Fruit fly (Drosophila melanogaster) whole organism, embryonic: Measurements from ENCODE around the gene CG11791.

Source experiments
- BEAF-32 ChIP-seq: fragments of 200-800 bp; sonication (Bioruptor generic); optimal IDR thresholded peaks from 3 replicates; lab custom pipeline; 2017; ENCODE audit warnings: missing biosample characterization, missing genetic modification characterization, mild to moderate bottlenecking, moderate library complexity, missing genetic modification reagents
- Blimp-1 ChIP-seq: fragments of 200-800 bp; sonication (Bioruptor generic); optimal IDR thresholded peaks from 3 replicates; lab custom pipeline; 2018; ENCODE audit warnings: missing biosample characterization, missing genetic modification characterization, mild to moderate bottlenecking, moderate library complexity, missing genetic modification reagents
- CG10209 ChIP-seq: fragments of 200-800 bp; sonication (Bioruptor generic); optimal IDR thresholded peaks from 3 replicates; lab custom pipeline; 2017; ENCODE audit warnings: missing biosample characterization, mild to moderate bottlenecking, missing genetic modification characterization, missing genetic modification reagents
- CG13123 ChIP-seq: fragments of 200-800 bp; sonication (Bioruptor generic); optimal IDR thresholded peaks from 2 replicates; lab custom pipeline; 2016; ENCODE audit warnings: missing biosample characterization, missing genetic modification characterization
- CG13296 ChIP-seq: fragments of 200-800 bp; sonication (Bioruptor generic); optimal IDR thresholded peaks from 3 replicates; lab custom pipeline; 2018; ENCODE audit warnings: missing biosample characterization, mild to moderate bottlenecking, missing genetic modification characterization
- CG1529 ChIP-seq: fragments of 200-800 bp; sonication (Bioruptor generic); optimal IDR thresholded peaks from 3 replicates; lab custom pipeline; 2018; ENCODE audit warnings: missing biosample characterization, missing genetic modification characterization
- CG17568 ChIP-seq: fragments of 200-800 bp; sonication (Bioruptor generic); optimal IDR thresholded peaks from 2 replicates; lab custom pipeline; 2018; ENCODE audit warnings: missing biosample characterization, mild to moderate bottlenecking, missing genetic modification characterization, moderate library complexity
- CG17829 ChIP-seq: fragments of 200-800 bp; optimal IDR thresholded peaks from 2 replicates; lab custom pipeline; 2019; ENCODE audit warnings: missing biosample characterization, mild to moderate bottlenecking, missing genetic modification characterization, moderate library complexity
- CG18476 ChIP-seq: fragments of 200-800 bp; sonication (Bioruptor generic); optimal IDR thresholded peaks from 2 replicates; lab custom pipeline; 2016; ENCODE audit warnings: missing biosample characterization, mild to moderate bottlenecking, missing genetic modification characterization
- CG30020 ChIP-seq: fragments of 200-800 bp; optimal IDR thresholded peaks from 2 replicates; lab custom pipeline; 2019; ENCODE audit warnings: missing biosample characterization, mild to moderate bottlenecking, missing genetic modification characterization, moderate library complexity
- CG32532 ChIP-seq: fragments of 200-800 bp; sonication (Bioruptor generic); IDR thresholded peaks from 2 replicates; pipeline ENCODE4 v1.3.6; 2022; ENCODE audit warnings: missing biosample characterization, missing genetic modification characterization
- CG32767 ChIP-seq: fragments of 200-800 bp; sonication (Bioruptor generic); IDR thresholded peaks from 2 replicates; pipeline ENCODE4 v1.3.6; 2022; ENCODE audit warnings: missing biosample characterization, missing genetic modification characterization
- CG34376 ChIP-seq: fragments of 200-800 bp; sonication (Bioruptor generic); optimal IDR thresholded peaks from 2 replicates; lab custom pipeline; 2018; ENCODE audit warnings: missing biosample characterization, mild to moderate bottlenecking, missing genetic modification characterization
- CG4282 ChIP-seq: fragments of 200-800 bp; sonication (Bioruptor generic); optimal IDR thresholded peaks from 2 replicates; lab custom pipeline; 2016; ENCODE audit warnings: missing biosample characterization, missing genetic modification characterization
- CG8388 ChIP-seq: fragments of 200-800 bp; sonication (Bioruptor generic); optimal IDR thresholded peaks from 2 replicates; lab custom pipeline; 2019; ENCODE audit warnings: missing biosample characterization, mild to moderate bottlenecking, missing genetic modification characterization, moderate library complexity
- CG8924 ChIP-seq: fragments of 200-800 bp; optimal IDR thresholded peaks from 3 replicates; lab custom pipeline; 2019; ENCODE audit warnings: missing biosample characterization, mild to moderate bottlenecking, missing genetic modification characterization, moderate library complexity
- Dbx ChIP-seq: fragments of 200-800 bp; sonication (Bioruptor generic); IDR thresholded peaks from 3 replicates; pipeline ENCODE4 v1.3.6; 2022; ENCODE audit warnings: missing biosample characterization, missing genetic modification characterization
- Deaf1 ChIP-seq: fragments of 200-800 bp; optimal IDR thresholded peaks from 3 replicates; lab custom pipeline; 2019; ENCODE audit warnings: missing biosample characterization, mild to moderate bottlenecking, missing genetic modification characterization, moderate library complexity
- Doc2 ChIP-seq: fragments of 200-800 bp; sonication (Bioruptor generic); IDR thresholded peaks from 2 replicates; pipeline ENCODE4 v1.3.6; 2022; ENCODE audit warnings: missing biosample characterization, missing genetic modification characterization
- Dp ChIP-seq: fragments of 200-800 bp; sonication (Bioruptor generic); optimal IDR thresholded peaks from 2 replicates; lab custom pipeline; 2018; ENCODE audit warnings: missing biosample characterization, mild to moderate bottlenecking, missing genetic modification characterization, moderate library complexity
- H2.0 ChIP-seq: fragments of 200-800 bp; sonication (Bioruptor generic); IDR thresholded peaks from 2 replicates; pipeline ENCODE4 v1.3.6; 2022; ENCODE audit warnings: missing biosample characterization, missing genetic modification characterization
- HLH4C ChIP-seq: fragments of 200-800 bp; sonication (Bioruptor generic); IDR thresholded peaks from 3 replicates; pipeline ENCODE4 v1.3.6; 2022; ENCODE audit warnings: missing biosample characterization, missing genetic modification characterization; ENCODE audit not compliant: partially characterized antibody
- HLHmδ ChIP-seq: fragments of 200-800 bp; sonication (Bioruptor generic); optimal IDR thresholded peaks from 2 replicates; lab custom pipeline; 2018; ENCODE audit warnings: missing biosample characterization, mild to moderate bottlenecking, missing genetic modification characterization, moderate library complexity
- NFAT ChIP-seq: fragments of 200-800 bp; sonication (Bioruptor generic); IDR thresholded peaks from 2 replicates; pipeline ENCODE4 v1.3.6; 2022; ENCODE audit warnings: missing biosample characterization, missing genetic modification characterization
- Opbp ChIP-seq: fragments of 200-800 bp; sonication (Bioruptor generic); IDR thresholded peaks from 3 replicates; pipeline ENCODE4 v1.3.6; 2022; ENCODE audit warnings: missing biosample characterization, missing genetic modification characterization; ENCODE audit not compliant: partially characterized antibody
- Sox102F ChIP-seq: fragments of 200-800 bp; sonication (Bioruptor generic); optimal IDR thresholded peaks from 2 replicates; lab custom pipeline; 2018; ENCODE audit warnings: missing biosample characterization, mild to moderate bottlenecking, missing genetic modification characterization, moderate library complexity
- Taf1 ChIP-seq: fragments of 200-800 bp; sonication (Bioruptor generic); IDR thresholded peaks from 2 replicates; pipeline ENCODE4 v1.3.6; 2022; ENCODE audit warnings: missing biosample characterization, missing genetic modification characterization
- ase ChIP-seq: fragments of 200-800 bp; sonication (Bioruptor generic); IDR thresholded peaks from 3 replicates; pipeline ENCODE4 v1.3.6; 2022; ENCODE audit warnings: missing biosample characterization, missing genetic modification characterization
- ash1 ChIP-seq: fragments of 200-800 bp; sonication (Bioruptor generic); optimal IDR thresholded peaks from 2 replicates; lab custom pipeline; 2018; ENCODE audit warnings: missing biosample characterization, mild to moderate bottlenecking, missing genetic modification characterization
- cas ChIP-seq: fragments of 200-800 bp; sonication (Bioruptor generic); IDR thresholded peaks from 2 replicates; pipeline ENCODE4 v1.3.6; 2022; ENCODE audit warnings: missing biosample characterization, missing genetic modification characterization
- chinmo ChIP-seq: fragments of 200-800 bp; sonication (Bioruptor generic); IDR thresholded peaks from 4 replicates; pipeline ENCODE4 v1.3.6; 2022; ENCODE audit warnings: missing biosample characterization, missing genetic modification characterization; ENCODE audit not compliant: partially characterized antibody
- corto ChIP-seq: fragments of 200-800 bp; sonication (Bioruptor generic); optimal IDR thresholded peaks from 2 replicates; lab custom pipeline; 2016; ENCODE audit warnings: missing biosample characterization, mild to moderate bottlenecking, missing genetic modification characterization, moderate library complexity
- croc ChIP-seq: fragments of 200-800 bp; sonication (Bioruptor generic); conservative IDR thresholded peaks from 3 replicates; pipeline ENCODE4 v1.3.6; 2022; ENCODE audit warnings: missing biosample characterization, missing genetic modification characterization
- eyg ChIP-seq: fragments of 200-800 bp; sonication (Bioruptor generic); optimal IDR thresholded peaks from 3 replicates; lab custom pipeline; 2016; ENCODE audit warnings: missing biosample characterization, missing genetic modification characterization
- fd96Cb ChIP-seq: fragments of 200-800 bp; sonication (Bioruptor generic); optimal IDR thresholded peaks from 2 replicates; lab custom pipeline; 2018; ENCODE audit warnings: missing biosample characterization, mild to moderate bottlenecking, missing genetic modification characterization, moderate library complexity
- grau ChIP-seq: fragments of 200-800 bp; optimal IDR thresholded peaks from 3 replicates; lab custom pipeline; 2019; ENCODE audit warnings: missing biosample characterization, mild to moderate bottlenecking, missing genetic modification characterization, moderate library complexity
- hb ChIP-seq: fragments of 200-800 bp; sonication (Bioruptor generic); IDR thresholded peaks from 3 replicates; pipeline ENCODE4 v1.3.6; 2022; ENCODE audit warnings: missing biosample characterization, missing genetic modification characterization; ENCODE audit not compliant: partially characterized antibody
- hth ChIP-seq: fragments of >200 bp; optimal IDR thresholded peaks from 2 replicates; lab custom pipeline; 2017; ENCODE audit warnings: inconsistent platforms
- insv ChIP-seq, 2 experiments: fragments of 200-800 bp; sonication (Bioruptor generic); optimal IDR thresholded peaks; 3 replicates each; lab custom pipeline; 2016 to 2018; ENCODE audit warnings: missing biosample characterization in 2 of 2, missing genetic modification characterization in 2 of 2
- kni ChIP-seq: fragments of 200-800 bp; sonication (Bioruptor generic); optimal IDR thresholded peaks from 3 replicates; lab custom pipeline; 2017; ENCODE audit warnings: mild to moderate bottlenecking, missing biosample characterization, missing genetic modification reagents, missing genetic modification characterization
- lab ChIP-seq: fragments of 200-800 bp; sonication (Bioruptor generic); optimal IDR thresholded peaks from 3 replicates; lab custom pipeline; 2017; ENCODE audit warnings: missing biosample characterization, missing genetic modification characterization, mild to moderate bottlenecking, moderate library complexity, missing genetic modification reagents
- luna ChIP-seq: fragments of 200-800 bp; sonication (Bioruptor generic); optimal IDR thresholded peaks from 2 replicates; lab custom pipeline; 2016; ENCODE audit warnings: missing biosample characterization, missing genetic modification characterization
- maf-S ChIP-seq: fragments of 200-800 bp; sonication (Bioruptor generic); optimal IDR thresholded peaks from 2 replicates; lab custom pipeline; 2016; ENCODE audit warnings: missing biosample characterization, missing genetic modification characterization
- nom ChIP-seq: fragments of 200-800 bp; sonication (Bioruptor generic); optimal IDR thresholded peaks from 2 replicates; lab custom pipeline; 2017; ENCODE audit warnings: missing biosample characterization, missing genetic modification characterization, mild to moderate bottlenecking, moderate library complexity, missing genetic modification reagents
- run ChIP-seq: fragments of 200-800 bp; sonication (Bioruptor generic); optimal IDR thresholded peaks from 3 replicates; lab custom pipeline; 2018; ENCODE audit warnings: missing biosample characterization, mild to moderate bottlenecking, missing genetic modification characterization
- sens-2 ChIP-seq: fragments of 200-800 bp; sonication (Bioruptor generic); IDR thresholded peaks from 2 replicates; pipeline ENCODE4 v1.3.6; 2022; ENCODE audit warnings: missing biosample characterization, missing genetic modification characterization
- slou ChIP-seq: fragments of 200-800 bp; sonication (Bioruptor generic); optimal IDR thresholded peaks from 3 replicates; lab custom pipeline; 2016; ENCODE audit warnings: missing biosample characterization, missing genetic modification characterization
- sr ChIP-seq: fragments of 200-800 bp; sonication (Bioruptor generic); IDR thresholded peaks from 3 replicates; pipeline ENCODE4 v1.3.6; 2022; ENCODE audit warnings: missing biosample characterization, missing genetic modification characterization
- ssp ChIP-seq: fragments of 200-800 bp; sonication (Bioruptor generic); IDR thresholded peaks from 2 replicates; pipeline ENCODE4 v1.3.6; 2022; ENCODE audit warnings: missing biosample characterization, missing genetic modification characterization
- ttk ChIP-seq: fragments of 200-800 bp; sonication (Bioruptor generic); IDR thresholded peaks from 2 replicates; pipeline ENCODE4 v2.1.2; 2022; ENCODE audit warnings: missing biosample characterization, missing genetic modification characterization

Gene CG11791

DNA sequence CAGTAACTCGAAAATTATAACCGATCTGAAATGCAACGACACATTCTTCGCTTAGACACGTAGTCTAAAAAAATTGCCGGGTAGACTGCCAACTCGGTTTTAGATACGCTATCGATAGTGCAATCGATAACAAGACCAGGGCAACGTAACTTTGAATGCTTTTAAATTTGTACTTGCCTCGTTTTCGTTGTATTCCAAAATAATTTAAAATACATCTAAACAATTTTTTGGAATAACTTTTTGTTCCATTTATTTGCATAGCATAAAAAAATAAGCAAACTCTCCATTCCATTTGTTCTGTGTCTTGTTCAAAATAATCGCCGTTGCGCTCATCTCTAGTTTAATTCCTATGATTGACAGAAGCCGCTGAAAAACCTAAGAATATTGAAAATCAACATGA is 20.2 kb downstream of the CG11791 start, which contains the start of the genes Stt3B and CG11839 (continued):
- no peak for TF ChIP-seq NFAT (GFP tag; lab: Robert Waterston, UW)
- peak; percentile 73 for TF ChIP-seq grau
- TF ChIP-seq Dp (GFP tag; lab: Kevin White, UChicago), result peak; percentile 44
- peak; percentile 48 for TF ChIP-seq slou (GFP tag; lab: Kevin White, UChicago)
- no peak for TF ChIP-seq sr (GFP tag; lab: Robert Waterston, UW)
- TF ChIP-seq HLHmδ (GFP tag; lab: Kevin White, UChicago), result no peak
- TF ChIP-seq CG4282 (GFP tag; lab: Kevin White, UChicago), result peak; percentile 67
- no peak for TF ChIP-seq CG13123 (GFP tag; lab: Kevin White, UChicago)
- TF ChIP-seq CG18476 (GFP tag; lab: Kevin White, UChicago), result peak; percentile 56
- TF ChIP-seq ash1 (GFP tag; lab: Kevin White, UChicago), result no peak
- TF ChIP-seq cas, result peak; percentile 10; the same call in 1 of the 2 replicates
- peak; percentile 25 for TF ChIP-seq luna (GFP tag; lab: Kevin White, UChicago)
- TF ChIP-seq chinmo (GFP tag; lab: Robert Waterston, UW), result peak; percentile 64; the same call in 2 of the 4 replicates
- TF ChIP-seq CG8924 (tag; lab: Kevin White, UChicago), result peak; percentile 67
- peak; percentile 97 for TF ChIP-seq BEAF-32 (GFP tag; lab: Kevin White, UChicago)
- TF ChIP-seq CG1529 (GFP tag; lab: Kevin White, UChicago), result no peak
- peak in 1 of 2 experiments; percentile 37 for TF ChIP-seq insv (GFP tag; optimal IDR thresholded peaks at IDR 0.05; lab: Kevin White, UChicago)
- TF ChIP-seq Blimp-1, result no peak
- peak; percentile 91 for TF ChIP-seq CG30020
- no peak for TF ChIP-seq corto (GFP tag; lab: Kevin White, UChicago)
- peak; percentile 28 for TF ChIP-seq CG8388 (GFP tag; lab: Kevin White, UChicago)
- no peak for TF ChIP-seq Deaf1 (tag; lab: Kevin White, UChicago)
- peak; percentile 91 for TF ChIP-seq hb (GFP tag; lab: Robert Waterston, UW)
- peak; percentile 83 for TF ChIP-seq HLH4C (GFP tag; lab: Robert Waterston, UW)
- TF ChIP-seq ssp (GFP tag; lab: Robert Waterston, UW), result no peak
- TF ChIP-seq croc, result no peak; the same call in 1 of the 3 replicates
- TF ChIP-seq Sox102F (GFP tag; lab: Kevin White, UChicago), result no peak
- TF ChIP-seq ase (GFP tag; lab: Robert Waterston, UW), result no peak; the same call in 2 of the 3 replicates
- TF ChIP-seq Taf1 (GFP tag; lab: Robert Waterston, UW), result peak; percentile 65; the same call in 1 of the 2 replicates
- no peak for TF ChIP-seq CG17568
- peak; percentile 69; the same call in 1 of the 2 replicates for TF ChIP-seq CG32532 (GFP tag; lab: Robert Waterston, UW)
- TF ChIP-seq CG34376, result peak; percentile 29
- TF ChIP-seq sens-2, result no peak
- TF ChIP-seq maf-S (GFP tag; lab: Kevin White, UChicago), result peak; percentile 69
- no peak for TF ChIP-seq lab (GFP tag; lab: Kevin White, UChicago)
- TF ChIP-seq CG17829 (tag; lab: Kevin White, UChicago), result peak; percentile 72
- TF ChIP-seq nom (GFP tag; lab: Kevin White, UChicago), result peak; percentile 24
- TF ChIP-seq Opbp (GFP tag; lab: Robert Waterston, UW), result peak; percentile 82
- no peak for TF ChIP-seq kni (GFP tag; lab: Kevin White, UChicago)
- no peak for TF ChIP-seq CG32767 (GFP tag; lab: Robert Waterston, UW)
- peak; percentile 80 for TF ChIP-seq Dbx (GFP tag; lab: Robert Waterston, UW)
- no peak for TF ChIP-seq hth (lab: Kevin White, UChicago)
- no peak for TF ChIP-seq Doc2 (GFP tag; lab: Robert Waterston, UW)
- TF ChIP-seq CG13296 (GFP tag; lab: Kevin White, UChicago), result peak; percentile 69
- TF ChIP-seq eyg (GFP tag; lab: Kevin White, UChicago), result no peak
- no peak; the same call in 1 of the 2 replicates for TF ChIP-seq H2.0 (GFP tag; lab: Robert Waterston, UW)
- TF ChIP-seq ttk (GFP tag; lab: Robert Waterston, UW), result 0 out of 2 replicates have a peak, but pooled peaks have one; percentile 6
- TF ChIP-seq fd96Cb, result peak; percentile 24
- TF ChIP-seq CG10209 (GFP tag; lab: Kevin White, UChicago), result no peak
- no peak for TF ChIP-seq run
